Worm (Caenorhabditis elegans): ENCODE measurements around the gene hsp-110.

- TF ChIP-seq W03F9.2 (tag; optimal IDR thresholded peaks at IDR 0.05) (no peak), dao-5 (tag; optimal IDR thresholded peaks at IDR 0.05) (no peak)
These were observed 43.5 kb upstream of the hsp-110 start, which contains the start of the genes ess-2 and F42H10.2 for ce11 chrIII:8490254-8490653.
